Fruit fly (Drosophila melanogaster): ENCODE results near the gene Ufl1.

dm6 chr3R:7034440-7034839 is 39.8 kb downstream of the Ufl1 start:
- TF ChIP-seq psq (optimal IDR thresholded peaks at IDR 0.05), result no peak
- no peak for TF ChIP-seq h (optimal IDR thresholded peaks at IDR 0.05)
- no peak for TF ChIP-seq Sin3A (optimal IDR thresholded peaks at IDR 0.05)
- TF ChIP-seq Myc (optimal IDR thresholded peaks at IDR 0.05), result no peak
- no peak for TF ChIP-seq ttk (optimal IDR thresholded peaks at IDR 0.05)
- no peak for TF ChIP-seq insv (optimal IDR thresholded peaks at IDR 0.05)

Measured in Kc167 (cell line).